Fruit fly (Drosophila melanogaster) whole organism, embryonic: ENCODE data around the gene Nrd1.

Experiments used
- Abd-B ChIP-seq: fragments of 200-800 bp; sonication (Bioruptor generic); optimal IDR thresholded peaks from 2 replicates; lab custom pipeline; 2018; ENCODE audit warnings: missing biosample characterization, mild to moderate bottlenecking, missing genetic modification characterization, moderate library complexity
- BEAF-32 ChIP-seq: fragments of 200-800 bp; sonication (Bioruptor generic); optimal IDR thresholded peaks from 3 replicates; lab custom pipeline; 2017; ENCODE audit warnings: missing biosample characterization, missing genetic modification characterization, mild to moderate bottlenecking, moderate library complexity, missing genetic modification reagents
- CG10267 ChIP-seq: fragments of 200-800 bp; sonication (Bioruptor generic); optimal IDR thresholded peaks from 2 replicates; lab custom pipeline; 2018; ENCODE audit warnings: missing biosample characterization, mild to moderate bottlenecking, missing genetic modification characterization, moderate library complexity
- CG11560 ChIP-seq: fragments of 200-800 bp; sonication (Bioruptor generic); IDR thresholded peaks from 3 replicates; pipeline ENCODE4 v1.3.6; 2022; ENCODE audit warnings: missing biosample characterization, missing genetic modification characterization
- CG12071 ChIP-seq: fragments of 200-800 bp; sonication (Bioruptor generic); optimal IDR thresholded peaks from 3 replicates; lab custom pipeline; 2018; ENCODE audit warnings: missing biosample characterization, mild to moderate bottlenecking, missing genetic modification characterization
- CG12659 ChIP-seq: fragments of 200-800 bp; sonication (Bioruptor generic); optimal IDR thresholded peaks from 3 replicates; lab custom pipeline; 2017; ENCODE audit warnings: mild to moderate bottlenecking, missing biosample characterization, missing genetic modification reagents, missing genetic modification characterization
- CG12942 ChIP-seq: fragments of 200-800 bp; sonication (Bioruptor generic); optimal IDR thresholded peaks from 3 replicates; lab custom pipeline; 2016; ENCODE audit warnings: missing biosample characterization, missing genetic modification characterization
- CG14667 ChIP-seq: fragments of 200-800 bp; sonication (Bioruptor generic); IDR thresholded peaks from 2 replicates; pipeline ENCODE4 v1.3.6; 2022; ENCODE audit warnings: missing biosample characterization, missing genetic modification characterization
- CG15479 ChIP-seq: fragments of 200-800 bp; sonication (Bioruptor generic); optimal IDR thresholded peaks from 3 replicates; lab custom pipeline; 2019; ENCODE audit warnings: missing biosample characterization, mild to moderate bottlenecking, missing genetic modification characterization, moderate library complexity
- CG1603 ChIP-seq: fragments of 200-800 bp; sonication (Bioruptor generic); optimal IDR thresholded peaks from 2 replicates; lab custom pipeline; 2019; ENCODE audit warnings: missing biosample characterization, mild to moderate bottlenecking, missing genetic modification characterization, moderate library complexity
- CG16779 ChIP-seq: fragments of 200-800 bp; sonication (Bioruptor generic); IDR thresholded peaks from 2 replicates; pipeline ENCODE4 v1.3.6; 2022; ENCODE audit warnings: missing biosample characterization, missing genetic modification characterization
- CG16863 ChIP-seq: fragments of 200-800 bp; sonication (Bioruptor generic); optimal IDR thresholded peaks from 3 replicates; lab custom pipeline; 2016; ENCODE audit warnings: missing biosample characterization, missing genetic modification characterization
- CG17802 ChIP-seq: fragments of 200-800 bp; sonication (Bioruptor generic); optimal IDR thresholded peaks from 2 replicates; lab custom pipeline; 2018; ENCODE audit warnings: missing biosample characterization, mild to moderate bottlenecking, missing genetic modification characterization, moderate library complexity
- CG1792 ChIP-seq: fragments of 200-800 bp; sonication (Bioruptor generic); optimal IDR thresholded peaks from 2 replicates; lab custom pipeline; 2016; ENCODE audit warnings: missing biosample characterization, missing genetic modification characterization
- CG32767 ChIP-seq: fragments of 200-800 bp; sonication (Bioruptor generic); IDR thresholded peaks from 2 replicates; pipeline ENCODE4 v1.3.6; 2022; ENCODE audit warnings: missing biosample characterization, missing genetic modification characterization
- CG4282 ChIP-seq: fragments of 200-800 bp; sonication (Bioruptor generic); optimal IDR thresholded peaks from 2 replicates; lab custom pipeline; 2016; ENCODE audit warnings: missing biosample characterization, missing genetic modification characterization
- CG4617 ChIP-seq: fragments of 200-800 bp; sonication (Bioruptor generic); optimal IDR thresholded peaks from 3 replicates; lab custom pipeline; 2016; ENCODE audit warnings: missing biosample characterization, missing genetic modification characterization, borderline replicate concordance
- CG6175 ChIP-seq: fragments of 200-800 bp; sonication (Bioruptor generic); IDR thresholded peaks from 3 replicates; pipeline ENCODE4 v1.3.6; 2022; ENCODE audit warnings: missing biosample characterization, missing genetic modification characterization
- CG6854 ChIP-seq: fragments of 200-800 bp; sonication (Bioruptor generic); optimal IDR thresholded peaks from 3 replicates; lab custom pipeline; 2017; ENCODE audit warnings: missing biosample characterization, mild to moderate bottlenecking, missing genetic modification characterization
- CG8924 ChIP-seq: fragments of 200-800 bp; optimal IDR thresholded peaks from 3 replicates; lab custom pipeline; 2019; ENCODE audit warnings: missing biosample characterization, mild to moderate bottlenecking, missing genetic modification characterization, moderate library complexity
- CG9932 ChIP-seq: fragments of 200-800 bp; sonication (Bioruptor generic); IDR thresholded peaks from 2 replicates; pipeline ENCODE4 v1.3.6; 2022; ENCODE audit warnings: missing biosample characterization, missing genetic modification characterization
- D19B ChIP-seq: fragments of 200-800 bp; sonication (Bioruptor generic); optimal IDR thresholded peaks from 2 replicates; lab custom pipeline; 2017; ENCODE audit warnings: missing biosample characterization, mild to moderate bottlenecking, missing genetic modification characterization
- Dll ChIP-seq: fragments of 200-800 bp; sonication (Bioruptor generic); IDR thresholded peaks from 4 replicates; pipeline ENCODE4 v1.3.6; 2022; ENCODE audit warnings: missing biosample characterization, missing genetic modification characterization; ENCODE audit not compliant: partially characterized antibody
- Doc3 ChIP-seq: fragments of 200-800 bp; sonication (Bioruptor generic); IDR thresholded peaks from 3 replicates; pipeline ENCODE4 v1.3.6; 2022; ENCODE audit warnings: missing biosample characterization, missing genetic modification characterization; ENCODE audit not compliant: partially characterized antibody
- Eip74EF ChIP-seq, 2 experiments: fragments of 200-800 bp in 1 of 2; fragments of >200 bp in 1 of 2; sonication (Bioruptor generic) in 1 of 2; optimal IDR thresholded peaks; 2 replicates each; lab custom pipeline; 2017 to 2019; ENCODE audit warnings: missing biosample characterization in 2 of 2, missing genetic modification characterization in 2 of 2, mild to moderate bottlenecking in 1 of 2, moderate library complexity in 1 of 2
- Fer3 ChIP-seq: fragments of 200-800 bp; sonication (Bioruptor generic); optimal IDR thresholded peaks from 2 replicates; lab custom pipeline; 2018; ENCODE audit warnings: missing biosample characterization, mild to moderate bottlenecking, missing genetic modification characterization, moderate library complexity
- Hey ChIP-seq: fragments of 200-800 bp; sonication (Bioruptor generic); optimal IDR thresholded peaks from 3 replicates; lab custom pipeline; 2018; ENCODE audit warnings: missing biosample characterization, mild to moderate bottlenecking, missing genetic modification characterization
- Myb ChIP-seq: fragments of 200-800 bp; sonication (Bioruptor generic); optimal IDR thresholded peaks from 2 replicates; lab custom pipeline; 2016; ENCODE audit warnings: missing biosample characterization, missing genetic modification characterization
- PHDP ChIP-seq: fragments of 200-800 bp; sonication (Bioruptor generic); optimal IDR thresholded peaks from 3 replicates; lab custom pipeline; 2018; ENCODE audit warnings: missing biosample characterization, mild to moderate bottlenecking, missing genetic modification characterization, moderate library complexity
- Ptx1 ChIP-seq: fragments of 200-800 bp; sonication (Bioruptor generic); IDR thresholded peaks from 2 replicates; pipeline ENCODE4 v1.3.6; 2022; ENCODE audit warnings: missing biosample characterization, missing genetic modification characterization
- Sin3A ChIP-seq: fragments of >200 bp; optimal IDR thresholded peaks from 2 replicates; lab custom pipeline; 2018
- Xrp1 ChIP-seq: fragments of 200-800 bp; sonication (Bioruptor generic); IDR thresholded peaks from 2 replicates; pipeline ENCODE4 v1.3.6; 2022; ENCODE audit warnings: missing biosample characterization, missing genetic modification characterization
- cad ChIP-seq: fragments of >200 bp; optimal IDR thresholded peaks from 2 replicates; lab custom pipeline; 2017; ENCODE audit warnings: missing biosample characterization, missing genetic modification characterization
- chinmo ChIP-seq: fragments of 200-800 bp; sonication (Bioruptor generic); IDR thresholded peaks from 4 replicates; pipeline ENCODE4 v1.3.6; 2022; ENCODE audit warnings: missing biosample characterization, missing genetic modification characterization; ENCODE audit not compliant: partially characterized antibody
- cwo ChIP-seq: fragments of 200-800 bp; sonication (Bioruptor generic); optimal IDR thresholded peaks from 3 replicates; lab custom pipeline; 2017; ENCODE audit warnings: missing biosample characterization, missing genetic modification characterization, mild to moderate bottlenecking, moderate library complexity, missing genetic modification reagents
- fd102C ChIP-seq: fragments of 200-800 bp; sonication (Bioruptor generic); optimal IDR thresholded peaks from 2 replicates; lab custom pipeline; 2018; ENCODE audit warnings: missing biosample characterization, mild to moderate bottlenecking, missing genetic modification characterization, moderate library complexity
- fd3F ChIP-seq: fragments of 200-800 bp; sonication (Bioruptor generic); optimal IDR thresholded peaks from 2 replicates; lab custom pipeline; 2018; ENCODE audit warnings: missing biosample characterization, mild to moderate bottlenecking, missing genetic modification characterization, moderate library complexity
- h ChIP-seq: fragments of >200 bp; optimal IDR thresholded peaks from 2 replicates; lab custom pipeline; 2017
- hbn ChIP-seq: fragments of 200-800 bp; sonication (Bioruptor generic); IDR thresholded peaks from 2 replicates; pipeline ENCODE4 v1.3.6; 2022; ENCODE audit warnings: missing biosample characterization, missing genetic modification characterization; ENCODE audit not compliant: partially characterized antibody
- inv ChIP-seq: fragments of 200-800 bp; sonication (Bioruptor generic); IDR thresholded peaks from 2 replicates; pipeline ENCODE4 v1.3.6; 2022; ENCODE audit warnings: missing biosample characterization, missing genetic modification characterization; ENCODE audit not compliant: partially characterized antibody
- maf-S ChIP-seq: fragments of 200-800 bp; sonication (Bioruptor generic); optimal IDR thresholded peaks from 2 replicates; lab custom pipeline; 2016; ENCODE audit warnings: missing biosample characterization, missing genetic modification characterization
- pita ChIP-seq: fragments of 200-800 bp; sonication (Bioruptor generic); optimal IDR thresholded peaks from 2 replicates; lab custom pipeline; 2017; ENCODE audit warnings: missing biosample characterization, mild to moderate bottlenecking, missing genetic modification characterization
- psq ChIP-seq: fragments of 200-800 bp; sonication (Bioruptor generic); optimal IDR thresholded peaks from 2 replicates; lab custom pipeline; 2017; ENCODE audit warnings: missing biosample characterization, missing genetic modification characterization
- row ChIP-seq: fragments of 200-800 bp; sonication (Bioruptor generic); IDR thresholded peaks from 3 replicates; pipeline ENCODE4 v1.3.6; 2022; ENCODE audit warnings: missing biosample characterization, missing genetic modification characterization
- schlank ChIP-seq: fragments of 200-800 bp; sonication (Bioruptor generic); optimal IDR thresholded peaks from 2 replicates; lab custom pipeline; 2018; ENCODE audit warnings: missing biosample characterization, mild to moderate bottlenecking, missing genetic modification characterization
- ssp ChIP-seq: fragments of 200-800 bp; sonication (Bioruptor generic); IDR thresholded peaks from 2 replicates; pipeline ENCODE4 v1.3.6; 2022; ENCODE audit warnings: missing biosample characterization, missing genetic modification characterization
- tgo ChIP-seq: fragments of 200-800 bp; sonication (Bioruptor generic); IDR thresholded peaks from 3 replicates; pipeline ENCODE4 v1.3.6; 2022; ENCODE audit warnings: missing biosample characterization, missing genetic modification characterization
- tna ChIP-seq: fragments of 200-800 bp; sonication (Bioruptor generic); IDR thresholded peaks from 2 replicates; pipeline ENCODE4 v1.3.6; 2022; ENCODE audit warnings: missing biosample characterization, missing genetic modification characterization; ENCODE audit not compliant: partially characterized antibody
- trem ChIP-seq: fragments of 200-800 bp; optimal IDR thresholded peaks from 3 replicates; lab custom pipeline; 2019; ENCODE audit warnings: missing biosample characterization, mild to moderate bottlenecking, missing genetic modification characterization, moderate library complexity
- vnd ChIP-seq: fragments of 200-800 bp; sonication (Bioruptor generic); IDR thresholded peaks from 3 replicates; pipeline ENCODE4 v1.3.6; 2022; ENCODE audit warnings: missing biosample characterization, missing genetic modification characterization; ENCODE audit not compliant: partially characterized antibody
- vvl ChIP-seq: fragments of 200-800 bp; sonication (Bioruptor generic); IDR thresholded peaks from 2 replicates; pipeline ENCODE4 v1.3.6; 2022; ENCODE audit warnings: missing biosample characterization, missing genetic modification characterization

The Nrd1 gene

DNA sequence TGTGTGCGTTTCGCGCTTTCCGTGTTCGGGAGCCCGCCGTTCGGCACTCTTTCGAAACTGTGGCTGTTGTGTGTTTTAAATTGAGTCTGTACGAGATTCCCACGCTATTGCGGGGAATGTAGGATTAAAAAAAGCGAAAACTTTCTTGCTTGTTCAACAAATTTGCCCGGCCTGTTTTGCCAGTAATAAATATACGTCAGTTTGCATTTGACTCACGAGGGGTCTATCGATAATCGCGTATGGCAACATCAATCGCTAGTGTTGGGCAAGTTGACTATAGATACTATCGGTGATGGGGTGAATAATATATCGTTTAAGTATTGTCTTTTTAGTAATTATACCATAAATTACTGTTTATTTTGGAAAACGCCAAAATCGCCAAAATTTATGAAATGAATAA is 36.5 kb upstream of the Nrd1 start, which contains the start of gene Upf1 (continued):
- TF ChIP-seq Xrp1 = no peak
- no peak for TF ChIP-seq cad (GFP tag; lab: Kevin White, UChicago)
- TF ChIP-seq CG12942 (GFP tag; lab: Kevin White, UChicago) = no peak
- TF ChIP-seq BEAF-32 (GFP tag; lab: Kevin White, UChicago) = peak; percentile 89
- TF ChIP-seq Sin3A (lab: Kevin White, UChicago) = peak; percentile 12
- no peak for TF ChIP-seq CG17802 (tag; lab: Kevin White, UChicago)
- no peak for TF ChIP-seq tgo
- TF ChIP-seq Doc3 = peak; percentile 83
- TF ChIP-seq Abd-B (GFP tag; lab: Kevin White, UChicago) = peak; percentile 8
- TF ChIP-seq psq (GFP tag; lab: Kevin White, UChicago) = no peak
- peak; percentile 91; the same call in 3 of the 4 replicates for TF ChIP-seq chinmo (GFP tag; lab: Robert Waterston, UW)
- no peak for TF ChIP-seq CG16863 (GFP tag; lab: Kevin White, UChicago)
- no peak for TF ChIP-seq Hey
- TF ChIP-seq CG12071 = no peak
- TF ChIP-seq CG1792 (GFP tag; lab: Kevin White, UChicago) = no peak
- no peak for TF ChIP-seq D19B
- TF ChIP-seq CG6175 = no peak
- TF ChIP-seq CG12659 (GFP tag; lab: Kevin White, UChicago) = peak; percentile 30
- TF ChIP-seq row (GFP tag; lab: Robert Waterston, UW) = peak; percentile 87
- peak; percentile 88 for TF ChIP-seq hbn
- no peak for TF ChIP-seq CG14667 (GFP tag; lab: Robert Waterston, UW)
- TF ChIP-seq vnd = peak; percentile 87
- TF ChIP-seq CG16779 (GFP tag; lab: Robert Waterston, UW) = no peak
- TF ChIP-seq fd3F (GFP tag; lab: Kevin White, UChicago) = no peak
- 0 out of 2 replicates have a peak, but pooled peaks have one; percentile 8 for TF ChIP-seq ssp (GFP tag; lab: Robert Waterston, UW)
- TF ChIP-seq schlank (tag; lab: Kevin White, UChicago) = no peak
- no peak for TF ChIP-seq Eip74EF (GFP tag; optimal IDR thresholded peaks at IDR 0.05; lab: Kevin White, UChicago)
- no peak for TF ChIP-seq CG4282
- TF ChIP-seq Ptx1 (GFP tag; lab: Robert Waterston, UW) = no peak
- peak; percentile 39; the same call in 1 of the 2 replicates for TF ChIP-seq vvl (GFP tag; lab: Robert Waterston, UW)
- no peak for TF ChIP-seq maf-S
- peak; percentile 82 for TF ChIP-seq CG10267 (tag; lab: Kevin White, UChicago)
- no peak for TF ChIP-seq PHDP (tag; lab: Kevin White, UChicago)
- peak; percentile 74 for TF ChIP-seq tna (GFP tag; lab: Robert Waterston, UW)
- no peak for TF ChIP-seq CG6854 (GFP tag; lab: Kevin White, UChicago)
- no peak for TF ChIP-seq h (lab: Kevin White, UChicago)
- TF ChIP-seq pita (GFP tag; lab: Kevin White, UChicago) = no peak
- no peak for TF ChIP-seq fd102C (GFP tag; lab: Kevin White, UChicago)
- no peak for TF ChIP-seq Fer3 (tag; lab: Kevin White, UChicago)
- peak; percentile 92 for TF ChIP-seq inv (GFP tag; lab: Robert Waterston, UW)
- peak; percentile 73 for TF ChIP-seq CG9932 (GFP tag; lab: Robert Waterston, UW)
- peak; percentile 27 for TF ChIP-seq trem (tag; lab: Kevin White, UChicago)
- no peak for TF ChIP-seq CG11560 (tag; lab: Robert Waterston, UW)
- no peak for TF ChIP-seq CG1603
- TF ChIP-seq CG32767 (GFP tag; lab: Robert Waterston, UW) = no peak
- peak; percentile 89 for TF ChIP-seq Dll
- TF ChIP-seq Myb (GFP tag; lab: Kevin White, UChicago) = no peak
- TF ChIP-seq cwo = no peak
- TF ChIP-seq CG4617 (GFP tag; lab: Kevin White, UChicago) = peak; percentile 66
- peak; percentile 10 for TF ChIP-seq CG8924 (tag; lab: Kevin White, UChicago)
- no peak for TF ChIP-seq CG15479
